Worm (Caenorhabditis elegans) whole organism, mixed stage, embryonic: ENCODE results near the gene srw-10.

ENCODE experiments used
- blmp-1 ChIP-seq: fragments of 150-350 bp; optimal IDR thresholded peaks from 2 replicates; lab custom pipeline; 2014; ENCODE audit warnings: missing biosample characterization, missing genetic modification characterization
- ceh-39 ChIP-seq: fragments of 150-350 bp; optimal IDR thresholded peaks from 2 replicates; lab custom pipeline; 2014; ENCODE audit warnings: missing biosample characterization, missing genetic modification characterization
- ceh-43 ChIP-seq: fragments of 200-800 bp; sonication (Bioruptor generic); optimal IDR thresholded peaks from 2 replicates; lab custom pipeline; 2018; ENCODE audit warnings: mild to moderate bottlenecking, missing genetic modification characterization, moderate library complexity, missing compliant biosample characterization
- ceh-83 ChIP-seq: fragments of 200-800 bp; sonication (Bioruptor generic); optimal IDR thresholded peaks from 2 replicates; lab custom pipeline; 2018; ENCODE audit warnings: mild to moderate bottlenecking, missing genetic modification characterization, missing compliant biosample characterization
- ces-1 ChIP-seq: fragments of 150-350 bp; optimal IDR thresholded peaks from 2 replicates; lab custom pipeline; 2014; ENCODE audit warnings: missing biosample characterization, missing genetic modification reagents, missing genetic modification characterization
- cnd-1 ChIP-seq: fragments of 200-800 bp; sonication (Bioruptor generic); optimal IDR thresholded peaks from 2 replicates; lab custom pipeline; 2018; ENCODE audit warnings: mild to moderate bottlenecking, missing genetic modification characterization, missing compliant biosample characterization
- drap-1 ChIP-seq: fragments of 200-800 bp; sonication (Bioruptor generic); optimal IDR thresholded peaks from 3 replicates; lab custom pipeline; 2018; ENCODE audit warnings: mild to moderate bottlenecking, missing genetic modification characterization, missing compliant biosample characterization
- elt-1 ChIP-seq: sonication (generic microtip); optimal IDR thresholded peaks from 2 replicates; lab custom pipeline; 2017; ENCODE audit warnings: missing genetic modification characterization, mild to moderate bottlenecking, missing compliant biosample characterization, antibody characterized with exemption, moderate library complexity, borderline replicate concordance; ENCODE audit not compliant: insufficient read depth
- elt-3 ChIP-seq: fragments of 150-350 bp; optimal IDR thresholded peaks from 2 replicates; lab custom pipeline; 2014; ENCODE audit warnings: missing biosample characterization, missing genetic modification characterization
- flh-1 ChIP-seq: fragments of 200-800 bp; sonication (Bioruptor generic); optimal IDR thresholded peaks from 2 replicates; lab custom pipeline; 2018; ENCODE audit warnings: mild to moderate bottlenecking, missing genetic modification characterization, moderate library complexity, missing compliant biosample characterization
- ham-2 ChIP-seq: fragments of 200-800 bp; sonication (Bioruptor generic); optimal IDR thresholded peaks from 2 replicates; lab custom pipeline; 2018; ENCODE audit warnings: mild to moderate bottlenecking, missing genetic modification characterization, missing compliant biosample characterization
- hlh-1 ChIP-seq: fragments of 150-350 bp; optimal IDR thresholded peaks from 2 replicates; lab custom pipeline; 2014; ENCODE audit warnings: missing biosample characterization, missing genetic modification reagents, missing genetic modification characterization
- lin-13 ChIP-seq: fragments of 150-350 bp; optimal IDR thresholded peaks from 2 replicates; lab custom pipeline; 2014; ENCODE audit warnings: missing biosample characterization, missing genetic modification characterization
- lin-32 ChIP-seq: fragments of 200-800 bp; sonication (Bioruptor generic); optimal IDR thresholded peaks from 2 replicates; lab custom pipeline; 2018; ENCODE audit warnings: mild to moderate bottlenecking, missing genetic modification characterization, missing compliant biosample characterization
- lsy-2 ChIP-seq: fragments of 150-350 bp; optimal IDR thresholded peaks from 2 replicates; lab custom pipeline; 2014; ENCODE audit warnings: missing biosample characterization, missing genetic modification characterization
- mab-5 ChIP-seq: fragments of 150-350 bp; optimal IDR thresholded peaks from 2 replicates; lab custom pipeline; 2014; ENCODE audit warnings: missing biosample characterization, missing genetic modification characterization
- mep-1 ChIP-seq: fragments of 150-350 bp; optimal IDR thresholded peaks from 2 replicates; lab custom pipeline; 2017; ENCODE audit warnings: missing biosample characterization, missing genetic modification reagents, missing genetic modification characterization, inconsistent platforms
- mls-2 ChIP-seq: sonication (generic microtip); optimal IDR thresholded peaks from 2 replicates; lab custom pipeline; 2016; ENCODE audit warnings: mild to moderate bottlenecking, missing genetic modification characterization, moderate library complexity, missing compliant biosample characterization
- nhr-12 ChIP-seq: fragments of 150-350 bp; optimal IDR thresholded peaks from 2 replicates; lab custom pipeline; 2014; ENCODE audit warnings: missing biosample characterization, missing genetic modification characterization
- nhr-237 ChIP-seq: fragments of 150-350 bp; optimal IDR thresholded peaks from 2 replicates; lab custom pipeline; 2014; ENCODE audit warnings: missing biosample characterization, missing genetic modification characterization
- nhr-28 ChIP-seq: fragments of 150-350 bp; optimal IDR thresholded peaks from 2 replicates; lab custom pipeline; 2014; ENCODE audit warnings: missing biosample characterization, missing genetic modification characterization
- nhr-76 ChIP-seq: sonication (generic microtip); optimal IDR thresholded peaks from 2 replicates; lab custom pipeline; 2017; ENCODE audit warnings: missing biosample characterization, missing genetic modification characterization
- sem-2 ChIP-seq: fragments of 200-800 bp; sonication (Bioruptor generic); optimal IDR thresholded peaks from 2 replicates; lab custom pipeline; 2018; ENCODE audit warnings: mild to moderate bottlenecking, missing genetic modification characterization, missing compliant biosample characterization
- sptf-1 ChIP-seq: sonication (generic microtip); optimal IDR thresholded peaks from 2 replicates; lab custom pipeline; 2017; ENCODE audit warnings: mild to moderate bottlenecking, missing genetic modification characterization, moderate library complexity, missing compliant biosample characterization
- unc-120 ChIP-seq: sonication (generic microtip); optimal IDR thresholded peaks from 2 replicates; lab custom pipeline; 2017; ENCODE audit warnings: missing genetic modification characterization, missing compliant biosample characterization; ENCODE audit not compliant: poor library complexity, severe bottlenecking
- unc-39 ChIP-seq: fragments of 150-350 bp; optimal IDR thresholded peaks from 2 replicates; lab custom pipeline; 2014; ENCODE audit warnings: missing biosample characterization, missing genetic modification characterization
- unc-62 ChIP-seq: fragments of 150-350 bp; optimal IDR thresholded peaks from 2 replicates; lab custom pipeline; 2014; ENCODE audit warnings: missing biosample characterization, missing genetic modification reagents, missing genetic modification characterization
- zip-8 ChIP-seq: fragments of 150-350 bp; optimal IDR thresholded peaks from 2 replicates; lab custom pipeline; 2014; ENCODE audit warnings: missing biosample characterization, missing genetic modification characterization
- ztf-11 ChIP-seq: fragments of 150-350 bp; optimal IDR thresholded peaks from 2 replicates; lab custom pipeline; 2014; ENCODE audit warnings: missing biosample characterization, missing genetic modification characterization

Gene srw-10

DNA sequence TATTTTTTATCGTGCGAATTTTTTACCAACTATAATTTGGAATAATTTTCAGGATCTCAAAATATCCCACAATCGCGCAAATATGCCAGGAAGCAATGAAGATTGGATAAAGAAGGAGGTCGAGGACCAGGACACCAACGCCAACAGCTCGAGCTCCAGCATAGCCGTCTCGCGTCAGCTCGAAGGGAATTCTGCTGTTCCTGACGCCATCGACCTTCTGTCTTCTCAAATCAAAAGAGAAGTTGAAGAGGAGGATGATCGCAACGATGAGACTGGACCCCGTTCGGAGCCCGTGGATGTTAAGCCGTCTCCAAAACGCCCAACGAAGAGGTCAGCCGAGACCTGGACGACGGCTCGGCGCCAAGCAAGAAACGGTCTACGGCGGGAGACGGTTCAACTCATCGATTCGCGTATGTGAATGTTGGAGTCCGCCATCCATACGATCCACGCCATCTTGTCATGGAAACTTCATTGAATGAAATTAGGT, 8.7 kb upstream of the srw-10 start, which contains the start of gene Y111B2A.21:
Y111B2A.21 (plus strand) TSS at position 51 of the 487 bp plus-strand sequence.
- no peak for TF ChIP-seq blmp-1 (tag; lab: Kevin White, UChicago)

DNA sequence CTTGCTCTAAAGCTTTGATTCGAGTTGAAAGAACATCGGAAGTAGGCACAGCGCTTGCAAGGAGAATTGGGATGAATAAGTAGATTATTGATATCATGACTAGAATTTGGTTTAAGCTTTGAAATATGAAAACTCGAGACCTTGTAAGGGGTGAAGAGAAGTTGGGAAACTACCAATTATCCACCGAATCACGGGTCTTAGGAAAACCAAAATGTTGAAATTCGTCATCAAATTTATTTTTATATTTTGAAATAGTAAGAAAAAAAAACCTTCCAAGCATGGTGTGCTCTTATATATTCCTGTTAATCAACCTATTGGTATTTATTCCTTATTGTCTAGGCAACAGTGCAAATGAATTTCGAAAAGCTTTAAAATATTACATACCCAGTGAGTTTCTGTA, 4.3 kb upstream of the srw-10 start, which contains the start of the genes irld-60 and irld-20:
irld-60 (minus strand) TSS at position 101 of the 400 bp plus-strand sequence.
irld-20 (plus strand) TSS at position 279 of the 400 bp plus-strand sequence.
- TF ChIP-seq lin-13 (tag; lab: Kevin White, UChicago) (no peak), ces-1 (GFP tag; lab: Kevin White, UChicago) (no peak), mls-2 (tag; lab: Kevin White, UChicago) (no peak)

- no peak for TF ChIP-seq elt-3 (tag; lab: Kevin White, UChicago)
- TF ChIP-seq lsy-2 (tag; lab: Kevin White, UChicago) = no peak
- TF ChIP-seq, all 35 proteins: peak for 0
Observed at ce11 chrIII:12757367-12757766, 2.2 kb downstream of the srw-10 start, which contains the start of gene srw-9. Gene srw-9 (plus strand): TSS chrIII:12757667.

DNA sequence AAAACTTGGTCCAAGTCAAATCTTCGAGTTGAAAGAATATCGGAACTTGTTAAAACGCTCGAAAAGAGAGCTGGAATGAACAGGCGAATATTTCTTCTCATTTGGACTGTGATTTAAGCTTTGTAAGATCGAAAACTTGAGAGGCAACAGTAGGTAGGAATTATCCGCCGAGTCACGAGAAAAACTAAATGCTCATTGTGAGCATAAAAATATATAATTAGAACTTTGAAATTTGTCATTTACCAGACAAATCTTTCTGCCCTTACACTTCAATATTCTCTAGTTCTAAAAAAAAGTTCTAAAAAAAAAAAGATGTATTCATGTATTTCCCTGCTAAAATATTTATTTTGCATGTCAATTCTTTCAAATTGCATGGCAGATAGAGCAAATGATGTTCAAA, 9.1 kb downstream of the srw-10 start, which contains the start of the genes irld-19 and irld-61:
irld-19 (minus strand) TSS at position 101 of the 400 bp plus-strand sequence.
irld-61 (plus strand) TSS at position 313 of the 400 bp plus-strand sequence.
- TF ChIP-seq mab-5 (no peak), lin-32 (GFP tag; lab: Kevin White, UChicago) (no peak), elt-3 (tag; lab: Kevin White, UChicago) (no peak), ceh-39 (no peak), zip-8 (tag; lab: Kevin White, UChicago) (no peak), sptf-1 (tag; lab: Kevin White, UChicago) (no peak)

DNA sequence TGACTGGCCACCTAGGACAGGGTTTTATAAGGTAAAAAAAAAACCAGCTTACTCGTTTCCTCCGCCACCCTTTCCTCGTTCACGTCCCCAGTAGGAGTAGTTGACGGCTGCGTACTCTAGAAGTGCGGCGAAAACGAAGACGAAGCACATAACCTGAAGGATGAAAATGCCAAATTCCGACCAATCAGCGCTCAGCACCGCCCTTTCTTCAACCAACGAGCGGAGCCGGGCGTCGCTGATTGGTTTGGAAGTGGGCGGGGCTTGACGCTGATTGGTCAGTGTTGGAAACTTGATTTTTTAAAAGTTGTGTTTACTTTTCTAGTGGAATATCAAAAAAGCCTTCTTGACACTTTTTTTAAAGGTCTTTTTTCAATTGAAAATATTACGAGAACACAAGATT, 18.6 kb downstream of the srw-10 start:
- TF ChIP-seq nhr-28 (tag; lab: Kevin White, UChicago) (no peak), lin-13 (tag; lab: Kevin White, UChicago) (no peak), ztf-11 (tag; lab: Kevin White, UChicago) (no peak), lsy-2 (tag; lab: Kevin White, UChicago) (no peak), drap-1 (no peak), mep-1 (tag; lab: Kevin White, UChicago) (no peak), unc-120 (no peak), flh-1 (GFP tag; lab: Kevin White, UChicago) (no peak), ceh-43 (no peak), unc-39 (no peak), ceh-83 (GFP tag; lab: Kevin White, UChicago) (no peak), elt-1 (tag; lab: Kevin White, UChicago) (no peak)

DNA sequence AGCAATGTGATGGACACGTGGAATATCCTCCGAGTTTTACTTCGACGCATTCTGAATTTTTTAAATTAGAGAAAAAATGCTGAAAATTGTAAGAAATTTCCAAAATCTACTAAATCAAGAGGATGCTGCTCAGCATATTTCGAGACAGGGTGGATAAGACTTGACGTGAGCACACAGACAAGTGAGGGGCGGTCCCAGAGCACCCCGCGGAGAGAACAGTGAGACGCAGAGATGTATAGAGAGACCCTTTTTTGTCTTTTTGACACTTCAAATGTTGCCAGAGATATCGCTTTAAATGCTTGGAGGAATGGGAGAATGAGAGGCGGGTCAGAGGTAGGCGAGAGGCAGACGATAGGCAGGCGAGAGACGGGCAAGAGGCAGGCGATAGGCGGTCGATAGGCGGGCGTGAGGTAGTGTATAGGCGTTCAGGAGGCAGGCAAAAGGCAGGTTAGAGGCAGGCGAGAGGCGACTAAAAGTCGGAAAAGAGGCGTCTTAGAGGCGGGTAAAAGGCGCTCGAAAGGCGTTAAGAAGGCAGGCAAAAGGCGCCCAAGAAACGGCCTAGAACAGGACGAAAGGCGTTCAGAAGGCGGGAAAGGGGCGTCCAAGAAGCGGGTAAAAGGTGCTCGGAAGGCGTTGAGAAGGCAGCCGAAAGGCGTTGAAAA, 24.7 kb downstream of the srw-10 start, which contains the start of gene gab-1:
gab-1 (minus strand) TSS at position 51 of the 662 bp plus-strand sequence.
- no peak for TF ChIP-seq unc-62
- peak; percentile 5 for TF ChIP-seq ceh-83 (GFP tag; lab: Kevin White, UChicago)
- peak; percentile 24 for TF ChIP-seq sptf-1 (tag; lab: Kevin White, UChicago)

- TF ChIP-seq ces-1 (GFP tag; lab: Kevin White, UChicago) = peak; percentile 55
- TF ChIP-seq elt-3 (tag; lab: Kevin White, UChicago) = no peak
Observed at ce11 chrIII:12783878-12784277, 28.7 kb downstream of the srw-10 start.

DNA sequence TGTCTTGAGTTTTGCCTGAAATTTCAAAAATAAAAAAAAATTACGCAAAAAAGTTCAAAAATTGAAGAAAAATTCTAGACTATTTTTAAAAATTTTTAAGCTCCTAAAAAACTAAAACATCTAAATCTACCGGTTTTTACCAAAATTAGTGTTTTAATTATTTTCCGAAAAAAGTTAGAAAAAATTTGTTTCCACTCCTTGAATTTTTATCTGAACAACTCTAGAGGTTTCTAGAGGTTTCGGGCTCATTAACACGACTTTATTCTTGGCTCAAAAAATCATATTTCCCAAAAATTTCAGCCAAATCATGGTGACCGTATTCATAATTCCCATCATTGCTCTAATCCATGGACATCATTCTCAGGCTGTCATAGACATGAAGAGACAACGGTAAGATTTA, 29.7 kb downstream of the srw-10 start, which contains the start of gene lgc-37:
lgc-37 (plus strand) TSS at position 301 of the 400 bp plus-strand sequence.
- no peak for TF ChIP-seq unc-39
- TF ChIP-seq sem-2 (GFP tag; lab: Kevin White, UChicago) = no peak
- no peak for TF ChIP-seq hlh-1 (tag; lab: Kevin White, UChicago)
- TF ChIP-seq nhr-76 (tag; lab: Kevin White, UChicago) = no peak
- no peak for TF ChIP-seq zip-8 (tag; lab: Kevin White, UChicago)
- no peak for TF ChIP-seq flh-1 (GFP tag; lab: Kevin White, UChicago)
- TF ChIP-seq nhr-28 (tag; lab: Kevin White, UChicago) = no peak
- no peak for TF ChIP-seq nhr-237 (tag; lab: Kevin White, UChicago)
- TF ChIP-seq elt-1 (tag; lab: Kevin White, UChicago) = no peak
- no peak for TF ChIP-seq mls-2 (tag; lab: Kevin White, UChicago)
- TF ChIP-seq ceh-43 = no peak
- TF ChIP-seq mab-5 = no peak
- TF ChIP-seq nhr-12 (tag; lab: Kevin White, UChicago) = no peak
- TF ChIP-seq ham-2 (GFP tag; lab: Kevin White, UChicago) = no peak
- no peak for TF ChIP-seq cnd-1 (tag; lab: Kevin White, UChicago)
- no peak for TF ChIP-seq lin-32 (GFP tag; lab: Kevin White, UChicago)
